Fruit fly (Drosophila melanogaster) whole organism, prepupa: ENCODE measurements around the gene skd.

Experiments
- CG11294 ChIP-seq: fragments of 200-800 bp; sonication (Bioruptor generic); IDR thresholded peaks from 2 replicates; pipeline ENCODE4 v1.3.6; 2022; ENCODE audit warnings: missing biosample characterization, missing genetic modification characterization
- CG34406 ChIP-seq: fragments of 200-800 bp; sonication (Bioruptor generic); optimal IDR thresholded peaks from 3 replicates; lab custom pipeline; 2016; ENCODE audit warnings: missing biosample characterization, missing genetic modification characterization
- Ets21C ChIP-seq: fragments of 200-800 bp; sonication (Bioruptor generic); optimal IDR thresholded peaks from 3 replicates; lab custom pipeline; 2016; ENCODE audit warnings: missing biosample characterization, missing genetic modification characterization
- Ets96B ChIP-seq: fragments of 200-800 bp; optimal IDR thresholded peaks from 2 replicates; lab custom pipeline; 2019; ENCODE audit warnings: missing biosample characterization, mild to moderate bottlenecking, missing genetic modification characterization, moderate library complexity
- Lpt ChIP-seq: fragments of 200-800 bp; sonication (Bioruptor generic); optimal IDR thresholded peaks from 3 replicates; lab custom pipeline; 2016; ENCODE audit warnings: missing biosample characterization, missing genetic modification characterization
- Met ChIP-seq: fragments of 200-800 bp; sonication (Bioruptor generic); optimal IDR thresholded peaks from 3 replicates; lab custom pipeline; 2016; ENCODE audit warnings: missing biosample characterization, missing genetic modification characterization
- acj6 ChIP-seq: fragments of 200-800 bp; sonication (Bioruptor generic); optimal IDR thresholded peaks from 3 replicates; lab custom pipeline; 2016; ENCODE audit warnings: missing biosample characterization, missing genetic modification characterization
- lz ChIP-seq: fragments of 200-800 bp; sonication (Bioruptor generic); optimal IDR thresholded peaks from 3 replicates; lab custom pipeline; 2016; ENCODE audit warnings: missing biosample characterization, missing genetic modification characterization
- net ChIP-seq: fragments of 200-800 bp; sonication (Bioruptor generic); optimal IDR thresholded peaks from 3 replicates; lab custom pipeline; 2016; ENCODE audit warnings: missing biosample characterization, missing genetic modification characterization

DNA sequence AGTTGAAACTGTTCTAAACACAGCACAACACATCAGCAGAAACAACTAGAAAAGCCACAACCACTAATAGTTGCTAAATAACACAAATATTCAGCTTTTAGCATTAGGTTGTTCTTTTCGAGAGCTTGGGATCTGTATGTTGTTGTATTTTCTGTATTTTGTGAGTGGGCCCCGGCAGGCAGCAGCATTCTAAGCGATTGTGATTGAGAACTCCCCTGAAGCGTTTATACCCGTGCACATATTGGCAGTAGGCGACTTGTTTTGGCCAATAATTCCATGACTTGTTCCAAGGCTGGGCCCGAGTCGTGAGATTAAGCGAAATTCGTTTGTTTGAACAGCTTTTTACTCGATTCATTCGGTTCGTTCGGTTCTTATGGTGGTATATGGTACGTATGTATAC, 34.7 kb upstream of the skd start:
- no peak for TF ChIP-seq CG34406 (GFP tag; lab: Kevin White, UChicago)
- TF ChIP-seq CG11294 = no peak
- TF ChIP-seq acj6 (GFP tag; lab: Kevin White, UChicago) = no peak
- TF ChIP-seq net (GFP tag; lab: Kevin White, UChicago) = no peak
- no peak for TF ChIP-seq Lpt
- TF ChIP-seq Ets96B (tag; lab: Kevin White, UChicago) = no peak
- TF ChIP-seq Met (GFP tag; lab: Kevin White, UChicago) = no peak
- no peak for TF ChIP-seq Ets21C (GFP tag; lab: Kevin White, UChicago)
- TF ChIP-seq lz (GFP tag; lab: Kevin White, UChicago) = no peak
